Worm (Caenorhabditis elegans): Measurements from ENCODE around the gene F55G7.5.
A peak's percentile ranks its signal among the peaks of the same experiment; 100 is the strongest.

The F55G7.5 gene

DNA sequence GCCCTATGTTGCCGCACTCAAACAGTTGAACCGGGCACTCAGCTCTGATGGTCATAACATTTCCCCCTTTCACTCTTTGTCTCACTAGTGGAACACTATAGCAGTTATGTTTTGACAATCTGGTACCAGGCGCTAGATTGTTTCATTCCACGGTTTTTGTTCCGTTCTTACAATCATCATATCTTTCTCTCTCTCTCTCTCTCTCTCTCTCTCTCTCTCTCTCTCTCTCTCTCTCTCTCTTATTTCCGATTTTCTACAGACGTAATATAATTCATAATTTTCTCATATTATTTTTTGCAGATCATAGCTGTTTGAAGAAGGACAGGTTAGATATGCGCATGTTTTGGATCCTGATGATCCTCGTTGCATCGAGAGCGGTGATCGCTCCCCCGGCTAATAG is 24.9 kb downstream of the F55G7.5 start, which contains the start of gene Y62H9A.12:
Gene Y62H9A.12 (plus strand): TSS at position 301 of the 400 bp plus-strand sequence.
- no peak for TF ChIP-seq lin-38 (GFP tag; IDR thresholded peaks at IDR 0.05)
- no peak for TF ChIP-seq daf-19 (GFP tag; conservative IDR thresholded peaks at IDR 0.05)
- no peak for TF ChIP-seq egl-27 (tag; optimal IDR thresholded peaks at IDR 0.05)
- no peak for TF ChIP-seq hlh-30 (tag; optimal IDR thresholded peaks at IDR 0.05; ENCODE audit: insufficient read depth)
- no peak for TF ChIP-seq zag-1 (tag; optimal IDR thresholded peaks at IDR 0.05)
- no peak for TF ChIP-seq nhr-6 (tag; optimal IDR thresholded peaks at IDR 0.05)
- no peak for TF ChIP-seq dve-1 (tag; optimal IDR thresholded peaks at IDR 0.05; ENCODE audit: insufficient read depth)
- TF ChIP-seq ama-1 (optimal IDR thresholded peaks at IDR 0.05): no peak
- no peak for TF ChIP-seq ces-1 (GFP tag; optimal IDR thresholded peaks at IDR 0.05)
- no peak for TF ChIP-seq madf-5 (GFP tag; IDR thresholded peaks at IDR 0.05)
- no peak for TF ChIP-seq lin-39 (tag; optimal IDR thresholded peaks at IDR 0.05)
- TF ChIP-seq mxl-2 (GFP tag; conservative IDR thresholded peaks at IDR 0.05): no peak
- no peak for TF ChIP-seq D1046.2 (GFP tag; IDR thresholded peaks at IDR 0.05)
- no peak for TF ChIP-seq unc-62 (GFP tag; optimal IDR thresholded peaks at IDR 0.05 in 1 of 2)
- no peak for TF ChIP-seq unc-62 (tag; optimal IDR thresholded peaks at IDR 0.05)
- no peak for TF ChIP-seq F44E2.7 (GFP tag; IDR thresholded peaks at IDR 0.05)
- TF ChIP-seq arid-1 (GFP tag; conservative IDR thresholded peaks at IDR 0.05): no peak
- no peak for TF ChIP-seq nhr-11 (tag; optimal IDR thresholded peaks at IDR 0.05)
- no peak for TF ChIP-seq jun-1 (tag; optimal IDR thresholded peaks at IDR 0.05)
- no peak for TF ChIP-seq daf-8 (GFP tag; IDR thresholded peaks at IDR 0.05)
- no peak for TF ChIP-seq nhr-41 (GFP tag; IDR thresholded peaks at IDR 0.05)

DNA sequence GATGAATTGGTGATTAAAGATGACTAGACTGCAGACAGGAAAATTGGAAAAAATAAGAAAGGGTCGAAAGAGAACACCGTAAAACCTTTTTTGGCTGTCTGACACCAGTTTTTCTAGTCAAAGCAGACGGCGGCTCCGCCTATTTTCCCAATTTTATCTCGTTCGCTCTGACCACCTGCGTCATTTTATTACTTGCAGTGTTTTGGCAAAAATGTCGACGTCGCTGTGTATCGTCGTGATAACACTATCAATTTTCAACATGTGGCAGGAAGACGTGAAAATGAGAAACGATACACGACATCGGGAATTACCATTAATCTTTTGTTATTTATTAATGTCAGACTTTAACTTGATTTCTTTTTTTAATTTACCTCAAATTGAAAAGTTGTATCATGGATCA is 28.7 kb downstream of the F55G7.5 start, which contains the start of gene Y62H9A.15:
Gene Y62H9A.15 (minus strand): TSS at position 100 of the 400 bp plus-strand sequence.
- TF ChIP-seq mdl-1 (tag; optimal IDR thresholded peaks at IDR 0.05) (peak in 1 of 2 experiments; percentile 25), daf-16 (GFP tag; optimal IDR thresholded peaks at IDR 0.05) (no peak), daf-16 (tag; optimal IDR thresholded peaks at IDR 0.05) (peak; percentile 58), unc-62 (GFP tag; optimal IDR thresholded peaks at IDR 0.05 in 1 of 2) (no peak), unc-62 (tag; optimal IDR thresholded peaks at IDR 0.05) (no peak), ceh-82 (tag; optimal IDR thresholded peaks at IDR 0.05) (no peak), dmd-6 (GFP tag; IDR thresholded peaks at IDR 0.05) (peak; percentile 33; the same call in 1 of the 2 replicates), ztf-7 (tag; optimal IDR thresholded peaks at IDR 0.05) (no peak), mdt-29 (GFP tag; IDR thresholded peaks at IDR 0.05) (no peak), pha-4 (GFP tag; IDR thresholded peaks at IDR 0.05) (no peak), pha-4 (tag; optimal IDR thresholded peaks at IDR 0.05) (no peak), hlh-11 (tag; optimal IDR thresholded peaks at IDR 0.05) (peak; percentile 28), nhr-76 (tag; optimal IDR thresholded peaks at IDR 0.05) (no peak), nhr-102 (tag; optimal IDR thresholded peaks at IDR 0.05) (no peak), nhr-28 (tag; optimal IDR thresholded peaks at IDR 0.05) (peak; percentile 19), zfp-2 (tag; optimal IDR thresholded peaks at IDR 0.05) (no peak), pqm-1 (tag; optimal IDR thresholded peaks at IDR 0.05) (peak; percentile 17), aha-1 (tag) (peak; percentile 6), daf-12 (tag; optimal IDR thresholded peaks at IDR 0.05) (no peak), nhr-77 (tag; optimal IDR thresholded peaks at IDR 0.05) (no peak), attf-4 (tag; optimal IDR thresholded peaks at IDR 0.05) (no peak), dve-1 (tag; optimal IDR thresholded peaks at IDR 0.05; ENCODE audit: insufficient read depth) (peak; percentile 18)

DNA sequence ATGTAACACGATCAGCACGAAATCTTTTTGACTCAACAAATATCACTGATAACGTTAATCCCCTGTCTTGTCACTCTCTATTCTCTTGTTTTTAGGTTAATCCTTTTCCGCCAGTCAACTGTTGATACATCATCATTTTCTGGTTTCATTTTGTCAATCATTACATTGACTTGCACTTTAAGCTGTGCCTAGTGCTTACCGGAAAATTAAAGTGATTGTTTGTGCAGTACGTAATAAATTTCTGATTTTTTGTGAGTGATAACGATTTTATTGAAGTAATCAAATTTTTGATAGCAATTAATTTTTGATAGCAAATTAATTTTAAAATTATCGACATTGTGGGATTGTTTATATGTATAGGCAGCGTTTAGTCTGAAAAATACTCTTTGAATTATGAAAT is 29.6 kb downstream of the F55G7.5 start:
- TF ChIP-seq jun-1 (tag; optimal IDR thresholded peaks at IDR 0.05) (no peak), ces-1 (GFP tag; optimal IDR thresholded peaks at IDR 0.05) (no peak), lsy-2 (tag; optimal IDR thresholded peaks at IDR 0.05) (no peak), mep-1 (tag; optimal IDR thresholded peaks at IDR 0.05) (no peak), F44E2.7 (GFP tag; IDR thresholded peaks at IDR 0.05) (no peak), ZK337.2 (GFP tag; IDR thresholded peaks at IDR 0.05) (no peak), F37D6.2 (tag; optimal IDR thresholded peaks at IDR 0.05) (no peak), ceh-32 (tag; optimal IDR thresholded peaks at IDR 0.05; ENCODE audit: poor library complexity) (no peak), lir-3 (tag; optimal IDR thresholded peaks at IDR 0.05) (no peak), daf-19 (GFP tag; conservative IDR thresholded peaks at IDR 0.05) (no peak), daf-12 (tag; optimal IDR thresholded peaks at IDR 0.05) (no peak), arid-1 (GFP tag; conservative IDR thresholded peaks at IDR 0.05) (no peak), aly-2 (tag; optimal IDR thresholded peaks at IDR 0.05) (no peak), egl-43 (GFP tag; IDR thresholded peaks at IDR 0.05) (no peak), dve-1 (tag; optimal IDR thresholded peaks at IDR 0.05; ENCODE audit: insufficient read depth) (peak; percentile 62), sdz-12 (GFP tag; optimal IDR thresholded peaks at IDR 0.05) (no peak), Y5F2A.4 (GFP tag; optimal IDR thresholded peaks at IDR 0.05) (no peak), snpc-4 (tag; optimal IDR thresholded peaks at IDR 0.05) (no peak)
